Worm (Caenorhabditis elegans) whole organism, L4/young adult: ENCODE results near the gene C15F1.5.
A peak's percentile ranks its signal among the peaks of the same experiment; 100 is the strongest.
"Not testable (repeated sequence)": the region's sequence is repeated elsewhere in the genome, so short reads cannot be mapped to it uniquely, and the experiment has no call there.

Experiments
- W03F9.2 ChIP-seq: fragments of 150-350 bp; optimal IDR thresholded peaks from 2 replicates; lab custom pipeline; 2014; ENCODE audit warnings: missing biosample characterization, missing genetic modification characterization
- dao-5 ChIP-seq: sonication (generic microtip); optimal IDR thresholded peaks from 2 replicates; lab custom pipeline; 2016; ENCODE audit warnings: missing genotype, missing genetic modification characterization, moderate library complexity, missing compliant biosample characterization
- him-1 ChIP-seq: sonication (generic microtip); optimal IDR thresholded peaks from 2 replicates; lab custom pipeline; 2016; ENCODE audit warnings: missing genotype, missing genetic modification reagents, missing genetic modification characterization, missing compliant biosample characterization

C15F1.5 gene

DNA sequence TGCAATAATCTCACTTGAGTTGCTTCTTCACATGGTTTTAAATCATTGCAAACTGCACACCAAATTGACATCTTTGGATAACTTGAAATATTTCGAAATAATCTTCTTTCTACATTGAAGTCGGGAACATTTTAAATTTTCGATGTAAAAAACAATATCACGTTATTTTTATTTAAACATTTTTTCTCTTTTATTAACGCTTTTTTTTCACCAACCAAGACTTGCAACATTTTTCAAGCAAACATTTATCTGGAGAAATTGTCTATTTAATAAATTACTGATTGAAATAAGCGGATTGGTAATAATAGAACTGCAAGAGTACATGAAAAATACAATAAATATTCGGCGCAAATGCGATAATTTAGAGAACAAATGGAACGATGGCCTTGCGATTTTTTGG is at the start of gene C15F1.5:
TSS of gene C15F1.5 (minus strand) at position 101 of the 400 bp plus-strand sequence.
- TF ChIP-seq him-1 = no peak

DNA sequence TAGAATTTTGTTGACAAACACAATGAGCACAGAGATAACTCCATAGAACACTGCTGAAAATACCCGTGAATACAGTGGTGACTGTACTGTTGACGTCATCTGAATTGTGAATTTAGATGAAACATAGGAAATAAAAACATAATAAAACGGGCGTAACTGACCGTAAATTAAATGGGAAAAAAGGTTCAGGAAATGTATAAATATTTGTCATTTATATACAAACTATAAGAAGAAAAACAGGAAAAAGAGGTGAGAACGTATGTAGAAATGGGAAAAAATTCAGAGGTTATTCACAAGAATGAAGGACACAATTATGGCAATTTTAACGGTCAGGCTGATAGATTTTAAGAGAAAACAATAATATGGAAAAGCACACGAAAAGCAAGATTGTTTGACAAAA is 42.2 kb upstream of the C15F1.5 start, which contains the start of gene sqv-7:
TSS of gene sqv-7 (minus strand) at position 101 of the 400 bp plus-strand sequence.
- TF ChIP-seq him-1 (no peak), W03F9.2 (tag; lab: Kevin White, UChicago) (no peak), dao-5 (tag; lab: Kevin White, UChicago) (no peak)

DNA sequence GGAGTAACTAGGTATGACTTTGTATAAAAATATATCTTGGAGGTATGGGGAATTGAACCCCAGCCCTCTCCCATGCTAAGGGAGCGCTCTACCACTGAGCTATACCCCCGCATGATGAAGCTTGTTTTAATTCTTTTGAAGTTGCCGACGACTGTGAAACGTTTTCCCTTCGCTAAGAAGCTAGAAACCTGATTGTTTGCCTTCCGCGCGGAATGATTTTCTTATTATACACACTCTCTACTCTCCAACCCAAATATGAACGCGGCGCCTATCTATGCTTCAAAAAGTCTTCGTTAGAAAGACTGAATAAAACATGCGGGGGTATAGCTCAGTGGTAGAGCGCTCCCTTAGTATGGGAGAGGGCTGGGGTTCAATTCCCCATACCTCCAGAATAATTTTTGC is 32.5 kb upstream of the C15F1.5 start:
- no peak for TF ChIP-seq W03F9.2 (tag; lab: Kevin White, UChicago)
- TF ChIP-seq dao-5 (tag; lab: Kevin White, UChicago) = no peak
- no peak for TF ChIP-seq him-1

DNA sequence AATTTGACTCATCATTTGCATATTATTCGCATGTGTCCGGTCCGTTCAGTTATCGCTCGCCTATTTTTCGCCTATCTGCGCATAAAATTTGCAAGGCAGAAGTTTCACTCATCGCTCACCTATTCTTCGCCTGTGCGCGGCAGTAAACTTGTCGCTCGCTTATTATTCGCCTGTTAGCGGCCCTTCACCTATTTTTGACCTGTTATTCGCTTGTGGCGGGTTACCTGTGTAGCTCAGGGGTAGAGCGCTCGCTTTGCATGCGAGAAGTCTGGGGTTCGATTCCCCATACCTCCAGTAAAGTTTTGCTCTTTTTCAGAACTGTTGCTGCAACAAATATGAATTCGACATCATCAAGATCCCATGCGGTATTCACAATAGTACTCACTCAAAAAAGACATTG is 31.0 kb upstream of the C15F1.5 start:
- TF ChIP-seq dao-5 (tag; lab: Kevin White, UChicago) = peak; percentile 56

DNA sequence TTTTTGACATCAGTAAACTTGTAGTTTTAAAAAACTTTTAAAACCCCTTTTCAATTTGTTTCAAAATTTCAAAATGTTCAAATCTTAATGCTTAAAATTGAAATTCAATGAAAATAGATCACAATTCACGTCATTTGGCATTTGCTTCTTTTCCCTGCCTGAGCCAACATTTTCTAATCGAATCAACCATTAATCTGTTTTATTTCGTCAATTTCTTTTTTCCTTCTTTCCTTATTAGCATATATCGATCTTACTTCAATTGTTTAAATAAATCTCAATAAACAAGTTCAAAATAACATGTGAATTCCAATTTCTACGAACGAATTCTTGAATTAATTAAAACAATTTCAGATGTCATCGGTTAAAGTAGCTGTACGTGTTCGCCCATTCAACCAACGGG is 25.2 kb upstream of the C15F1.5 start:
- TF ChIP-seq W03F9.2 (tag; lab: Kevin White, UChicago) (no peak), him-1 (no peak), dao-5 (tag; lab: Kevin White, UChicago) (no peak)

DNA sequence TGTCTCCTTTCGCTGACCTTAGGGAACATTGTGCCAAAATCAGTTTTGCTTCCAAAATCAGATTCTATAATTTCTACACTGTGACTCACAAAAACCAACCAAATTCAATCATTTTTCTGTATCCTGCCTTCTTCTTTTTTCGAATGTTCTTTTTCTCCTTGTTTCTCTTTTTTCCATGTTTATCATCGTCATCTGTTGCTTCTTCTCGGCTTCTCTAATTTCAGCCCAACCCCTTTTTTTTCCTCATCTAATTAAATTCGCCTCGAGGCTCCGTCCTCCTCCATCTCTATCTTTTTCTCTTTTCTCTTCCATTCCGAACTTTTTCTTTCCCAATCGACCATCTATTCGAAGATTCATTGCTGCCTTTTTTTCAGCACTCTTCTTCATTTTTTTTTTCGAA is 24.3 kb upstream of the C15F1.5 start, which contains the start of gene unc-104:
TSS of gene unc-104 (plus strand) at position 311 of the 400 bp plus-strand sequence.
- TF ChIP-seq him-1 (no peak), dao-5 (tag; lab: Kevin White, UChicago) (no peak), W03F9.2 (tag; lab: Kevin White, UChicago) (no peak)

DNA sequence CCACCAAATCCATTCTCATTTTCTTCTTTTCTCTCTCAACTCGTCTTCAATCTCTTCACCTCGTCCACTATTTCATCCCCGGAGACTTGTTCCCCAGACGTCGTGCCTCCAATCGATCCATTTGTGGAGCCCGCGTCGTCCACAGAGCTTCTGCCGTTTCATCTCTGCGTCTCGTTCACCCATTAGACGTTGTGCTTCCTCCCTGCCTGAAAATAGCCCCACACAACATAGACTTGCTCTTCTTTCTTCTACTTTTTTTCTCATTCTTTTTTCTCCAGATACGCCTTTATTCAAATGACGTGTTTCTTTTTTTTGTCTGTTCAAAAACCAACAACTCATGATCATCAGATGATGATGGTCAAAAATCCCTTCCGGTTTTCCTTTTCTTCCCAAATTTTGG is 22.5 kb upstream of the C15F1.5 start:
- TF ChIP-seq him-1 (peak; percentile 95), dao-5 (tag; lab: Kevin White, UChicago) (no peak)

DNA sequence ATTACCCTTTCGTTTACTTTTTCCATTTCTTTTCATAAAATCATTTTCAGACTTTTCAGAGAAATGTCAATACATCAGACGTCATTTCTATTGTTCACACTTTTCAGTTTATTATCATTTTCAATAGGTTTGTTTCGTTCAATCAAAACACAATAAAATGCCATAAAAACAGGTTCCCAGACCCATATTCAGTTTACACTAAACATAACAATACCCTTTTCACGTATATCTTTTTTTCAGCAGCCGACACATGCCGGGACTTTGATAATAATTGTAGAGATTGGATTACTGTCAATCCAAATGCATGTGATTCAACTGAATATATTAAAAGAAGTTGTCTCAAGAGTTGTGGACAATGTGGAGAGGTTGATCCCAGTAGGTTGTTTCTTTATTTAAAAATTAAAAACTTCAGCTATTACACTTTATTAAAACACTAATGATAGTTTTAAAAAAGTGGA is 19.4 kb upstream of the C15F1.5 start, which contains the start of gene C15F1.1:
TSS of gene C15F1.1 (plus strand) at position 51 of the 458 bp plus-strand sequence.
- TF ChIP-seq him-1 (no peak), W03F9.2 (tag; lab: Kevin White, UChicago) (no peak)

DNA sequence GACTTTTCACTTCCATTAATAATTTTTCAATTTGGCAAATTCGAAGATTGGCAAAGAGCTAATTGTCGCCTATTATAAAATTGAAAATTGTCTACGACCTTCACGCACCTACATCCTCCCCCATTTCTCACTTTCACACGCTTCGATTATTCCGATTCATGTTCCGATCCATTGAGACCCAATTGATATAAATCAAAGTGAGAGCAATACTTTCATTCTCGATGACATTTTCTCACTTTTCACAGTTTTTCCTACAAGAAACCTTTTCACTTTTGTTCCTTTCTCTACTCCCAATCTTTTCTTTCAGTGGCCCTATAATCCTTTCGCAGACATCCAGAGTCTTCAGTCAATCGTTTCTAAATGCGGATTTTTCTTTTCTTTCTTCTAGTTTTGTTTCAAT is 9.2 kb upstream of the C15F1.5 start, which contains the start of gene C15F1.2:
TSS of gene C15F1.2 (plus strand) at position 308 of the 400 bp plus-strand sequence.
- no peak for TF ChIP-seq W03F9.2 (tag; lab: Kevin White, UChicago)
- TF ChIP-seq dao-5 (tag; lab: Kevin White, UChicago) = no peak
- TF ChIP-seq him-1 = no peak

DNA sequence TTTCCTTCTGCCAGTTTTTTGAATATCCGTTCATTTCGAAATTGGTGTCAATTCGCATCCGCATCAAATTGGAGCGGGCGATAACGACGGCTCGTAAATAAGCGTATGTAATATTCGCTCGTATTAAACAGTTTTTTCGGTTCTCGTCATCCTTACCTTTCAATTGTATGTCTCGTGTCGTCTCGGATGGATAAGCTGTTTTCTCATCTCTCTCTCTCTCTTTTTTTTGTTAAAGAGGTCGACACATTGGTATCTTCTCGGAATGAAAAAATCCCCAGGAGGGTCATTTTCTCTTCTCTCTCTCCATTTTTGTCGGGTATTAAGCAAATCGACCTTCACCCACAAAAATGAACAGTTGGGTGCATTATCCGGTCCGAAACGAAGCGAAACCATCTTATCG is 8.5 kb upstream of the C15F1.5 start:
- no peak for TF ChIP-seq him-1
- TF ChIP-seq dao-5 (tag; lab: Kevin White, UChicago) = no peak
- TF ChIP-seq W03F9.2 (tag; lab: Kevin White, UChicago) = no peak

DNA sequence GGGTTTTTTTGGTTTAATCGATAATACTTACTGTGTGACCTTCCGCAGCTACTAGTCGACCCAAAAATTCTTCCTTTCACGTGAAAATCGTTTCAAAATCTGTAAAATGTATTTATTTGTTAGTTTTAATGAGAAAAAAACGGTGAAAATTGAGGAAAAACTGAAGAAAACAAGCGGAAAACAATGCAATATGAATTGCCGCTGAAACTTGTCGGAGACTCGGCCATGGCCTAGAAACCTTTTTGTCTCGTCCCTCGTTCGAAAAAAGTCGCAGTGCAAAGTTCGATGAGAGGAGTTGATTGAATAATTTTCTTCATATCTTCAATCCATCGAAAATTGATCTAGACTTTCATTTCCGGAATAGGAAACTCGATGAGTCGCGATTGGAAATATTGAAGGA is 7.3 kb upstream of the C15F1.5 start, which contains the start of gene C15F1.8:
TSS of gene C15F1.8 (minus strand) at position 101 of the 400 bp plus-strand sequence.
- not testable (repeated sequence) for TF ChIP-seq W03F9.2 (tag; lab: Kevin White, UChicago); him-1; dao-5 (tag; lab: Kevin White, UChicago)

DNA sequence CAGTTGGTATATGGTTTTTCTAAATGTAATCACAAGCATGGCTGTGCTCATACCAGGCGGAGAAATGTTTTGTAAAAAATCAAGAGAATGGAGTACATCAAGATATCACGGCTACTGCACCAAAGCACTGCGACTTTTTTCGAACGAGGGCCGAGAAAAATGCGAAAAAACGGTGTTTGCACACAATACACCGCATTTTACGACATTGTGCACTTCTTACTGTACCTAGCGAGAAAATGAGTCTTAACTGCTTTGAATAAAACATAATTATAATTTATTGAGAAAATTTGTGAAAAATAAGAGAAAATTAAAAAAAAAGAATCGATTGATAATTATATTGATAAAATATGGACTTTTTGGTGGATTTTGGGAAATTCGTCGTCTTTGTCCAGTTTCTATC is 5.3 kb upstream of the C15F1.5 start:
- no peak for TF ChIP-seq dao-5 (tag; lab: Kevin White, UChicago)
- TF ChIP-seq him-1 = no peak
- no peak for TF ChIP-seq W03F9.2 (tag; lab: Kevin White, UChicago)

DNA sequence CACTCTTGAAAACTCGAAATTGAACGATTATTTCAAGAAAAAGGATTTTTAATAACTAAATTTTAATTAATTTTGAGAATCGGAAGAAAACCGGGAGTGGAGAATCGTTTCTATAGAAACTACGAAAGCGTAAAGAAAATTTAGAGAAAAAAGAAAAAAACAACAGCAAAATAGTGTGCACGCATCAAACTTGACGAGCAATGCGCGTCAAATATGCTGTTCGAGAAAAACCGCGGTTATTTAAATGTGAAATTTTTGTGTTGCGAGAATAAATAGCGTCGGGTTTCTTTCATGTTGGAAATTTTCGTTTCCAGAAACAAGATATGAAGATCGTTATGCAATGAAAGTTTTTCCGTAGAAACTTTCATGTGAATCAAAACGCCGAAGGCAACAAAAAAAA is 3.6 kb upstream of the C15F1.5 start:
- no peak for TF ChIP-seq dao-5 (tag; lab: Kevin White, UChicago)
- peak; percentile 24 for TF ChIP-seq W03F9.2 (tag; lab: Kevin White, UChicago)

DNA sequence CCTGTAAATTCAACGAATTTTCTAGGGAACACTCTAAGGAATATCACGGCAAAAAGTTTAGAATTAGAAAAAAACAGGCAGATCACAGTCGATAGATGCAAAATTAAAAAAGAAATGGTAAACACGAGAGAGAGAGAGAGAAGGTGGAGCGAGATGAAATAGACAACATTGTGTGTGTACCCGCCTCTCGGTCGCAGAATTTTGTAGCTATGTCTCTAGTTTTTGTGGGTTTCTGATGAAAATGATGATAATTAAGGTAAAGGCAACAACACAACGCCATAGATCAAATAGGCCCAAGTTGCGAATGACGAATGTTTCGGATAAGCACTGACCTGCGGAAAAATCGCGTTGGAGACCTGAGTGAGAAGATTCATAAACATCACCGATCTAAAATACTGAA is 3.1 kb upstream of the C15F1.5 start, which contains the start of gene sod-1:
TSS of gene sod-1 (minus strand) at position 387 of the 400 bp plus-strand sequence.
- TF ChIP-seq W03F9.2 (tag; lab: Kevin White, UChicago) = no peak
- no peak for TF ChIP-seq dao-5 (tag; lab: Kevin White, UChicago)
- no peak for TF ChIP-seq him-1

DNA sequence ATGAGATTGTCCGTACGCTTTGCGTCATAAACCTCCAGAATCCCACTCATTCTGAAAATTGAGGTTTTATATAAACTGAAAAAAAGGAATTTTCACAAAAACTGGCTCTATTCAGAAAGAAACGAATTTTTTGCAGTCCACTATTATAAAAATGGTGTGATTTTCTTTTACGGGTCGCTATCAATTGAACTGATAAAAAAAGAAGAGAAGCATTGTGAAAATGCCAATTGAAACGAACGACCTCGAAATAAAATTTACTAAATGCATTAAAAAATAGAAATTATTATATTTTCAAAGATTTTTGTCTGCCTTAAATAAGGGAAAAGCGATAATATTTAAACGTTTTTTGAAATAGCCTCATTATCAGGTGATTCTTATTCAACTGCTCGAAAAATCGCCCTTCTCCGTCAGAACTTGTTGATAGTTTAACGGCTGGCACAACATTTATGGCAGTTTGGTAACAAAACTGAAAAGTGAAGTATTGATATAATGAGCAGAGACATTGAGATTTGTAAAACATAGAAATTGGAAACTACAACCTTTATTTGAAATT is 1.8 kb upstream of the C15F1.5 start, which contains the start of gene art-1:
TSS of gene art-1 (minus strand) at position 51 of the 553 bp plus-strand sequence.
- TF ChIP-seq dao-5 (tag; lab: Kevin White, UChicago) (no peak), W03F9.2 (tag; lab: Kevin White, UChicago) (no peak), him-1 (no peak)
